Worm (Caenorhabditis elegans) whole organism, L3 larva: ENCODE measurements around the gene glr-2.

Experiments
- R02D3.7 ChIP-seq: fragments of 150-350 bp; optimal IDR thresholded peaks from 2 replicates; lab custom pipeline; 2014; ENCODE audit warnings: missing biosample characterization, missing genetic modification characterization
- ZK546.5 ChIP-seq: sonication (generic microtip); optimal IDR thresholded peaks from 2 replicates; lab custom pipeline; 2017; ENCODE audit warnings: missing biosample characterization, missing genetic modification characterization
- aly-2 ChIP-seq: fragments of 150-350 bp; optimal IDR thresholded peaks from 2 replicates; lab custom pipeline; 2014; ENCODE audit warnings: missing biosample characterization, missing genetic modification characterization
- ama-1 ChIP-seq: fragments of 150-350 bp; optimal IDR thresholded peaks from 2 replicates; lab custom pipeline; 2018
- ceh-16 ChIP-seq: sonication (generic microtip); optimal IDR thresholded peaks from 2 replicates; lab custom pipeline; 2017; ENCODE audit warnings: missing biosample characterization, missing genetic modification characterization
- ceh-28 ChIP-seq: fragments of 150-350 bp; optimal IDR thresholded peaks from 2 replicates; lab custom pipeline; 2014; ENCODE audit warnings: missing biosample characterization, missing genetic modification reagents, missing genetic modification characterization
- ceh-82 ChIP-seq: fragments of 150-350 bp; optimal IDR thresholded peaks from 2 replicates; lab custom pipeline; 2014; ENCODE audit warnings: missing biosample characterization, missing genetic modification characterization
- ceh-9 ChIP-seq: sonication (generic microtip); optimal IDR thresholded peaks from 2 replicates; lab custom pipeline; 2018; ENCODE audit warnings: missing biosample characterization, missing genetic modification characterization
- egl-27 ChIP-seq: sonication (generic microtip); optimal IDR thresholded peaks from 4 replicates; lab custom pipeline; 2017; ENCODE audit warnings: missing biosample characterization, missing genetic modification reagents, missing genetic modification characterization
- egl-5 ChIP-seq: fragments of 150-350 bp; optimal IDR thresholded peaks from 2 replicates; lab custom pipeline; 2017; ENCODE audit warnings: missing biosample characterization, missing genetic modification reagents, missing genetic modification characterization, inconsistent platforms
- elt-1 ChIP-seq: fragments of 150-350 bp; optimal IDR thresholded peaks from 2 replicates; lab custom pipeline; 2014; ENCODE audit warnings: missing biosample characterization, missing genetic modification characterization
- elt-2 ChIP-seq: sonication (generic microtip); optimal IDR thresholded peaks from 2 replicates; lab custom pipeline; 2016; ENCODE audit warnings: missing genetic modification reagents, mild to moderate bottlenecking, missing genetic modification characterization, missing compliant biosample characterization
- elt-3 ChIP-seq, 3 experiments: fragments of 150-350 bp in 1 of 3; sonication (generic microtip) in 2 of 3; optimal IDR thresholded peaks; 2 replicates in 2 of 3; 4 replicates in 1 of 3; lab custom pipeline; 2014 to 2017; ENCODE audit warnings: missing biosample characterization in 3 of 3, missing genetic modification characterization in 3 of 3
- eor-1 ChIP-seq, 2 experiments: fragments of 150-350 bp; optimal IDR thresholded peaks; 2 replicates each; lab custom pipeline; 2014 to 2018; ENCODE audit warnings: missing biosample characterization in 2 of 2, missing genetic modification characterization in 2 of 2
- fkh-10 ChIP-seq: sonication (generic microtip); optimal IDR thresholded peaks from 2 replicates; lab custom pipeline; 2017; ENCODE audit warnings: missing biosample characterization, missing genetic modification reagents, missing genetic modification characterization
- fkh-2 ChIP-seq: fragments of 150-350 bp; optimal IDR thresholded peaks from 2 replicates; lab custom pipeline; 2014; ENCODE audit warnings: missing biosample characterization, missing genetic modification reagents, missing genetic modification characterization
- fos-1 ChIP-seq: fragments of 150-350 bp; optimal IDR thresholded peaks from 2 replicates; lab custom pipeline; 2014; ENCODE audit warnings: missing biosample characterization, missing genetic modification characterization
- hmg-11 ChIP-seq: sonication (generic microtip); optimal IDR thresholded peaks from 2 replicates; lab custom pipeline; 2016; ENCODE audit warnings: missing genetic modification characterization, missing compliant biosample characterization
- jun-1 ChIP-seq: fragments of 150-350 bp; optimal IDR thresholded peaks from 2 replicates; lab custom pipeline; 2014; ENCODE audit warnings: missing biosample characterization, missing genetic modification reagents, missing genetic modification characterization
- lin-15B ChIP-seq: fragments of 150-350 bp; optimal IDR thresholded peaks from 2 replicates; lab custom pipeline; 2014; ENCODE audit warnings: missing biosample characterization, missing genetic modification characterization
- lin-39 ChIP-seq: fragments of 150-350 bp; optimal IDR thresholded peaks from 2 replicates; lab custom pipeline; 2018; ENCODE audit warnings: missing biosample characterization, missing genetic modification reagents, missing genetic modification characterization
- lsy-12 ChIP-seq: sonication (generic microtip); optimal IDR thresholded peaks from 2 replicates; lab custom pipeline; 2016; ENCODE audit warnings: mild to moderate bottlenecking, missing genetic modification characterization, missing compliant biosample characterization
- mdl-1 ChIP-seq: fragments of 150-350 bp; optimal IDR thresholded peaks from 2 replicates; lab custom pipeline; 2014; ENCODE audit warnings: missing biosample characterization, missing genetic modification characterization
- nfya-1 ChIP-seq: sonication (generic microtip); optimal IDR thresholded peaks from 2 replicates; lab custom pipeline; 2017; ENCODE audit warnings: missing genetic modification characterization, mild to moderate bottlenecking, missing compliant biosample characterization, antibody characterized with exemption, moderate library complexity; ENCODE audit not compliant: insufficient read depth
- nhr-11 ChIP-seq: fragments of 150-350 bp; optimal IDR thresholded peaks from 2 replicates; lab custom pipeline; 2014; ENCODE audit warnings: missing biosample characterization, missing genetic modification characterization
- nhr-12 ChIP-seq: fragments of 150-350 bp; optimal IDR thresholded peaks from 2 replicates; lab custom pipeline; 2014; ENCODE audit warnings: missing biosample characterization, missing genetic modification characterization
- nhr-23 ChIP-seq: fragments of 150-350 bp; optimal IDR thresholded peaks from 2 replicates; lab custom pipeline; 2014; ENCODE audit warnings: missing biosample characterization, missing genetic modification reagents, missing genetic modification characterization
- nhr-237 ChIP-seq: fragments of 150-350 bp; optimal IDR thresholded peaks from 2 replicates; lab custom pipeline; 2014; ENCODE audit warnings: missing biosample characterization, missing genetic modification characterization
- nhr-25 ChIP-seq: sonication (generic microtip); optimal IDR thresholded peaks from 2 replicates; lab custom pipeline; 2017; ENCODE audit warnings: missing biosample characterization, missing genetic modification characterization
- nhr-28 ChIP-seq: fragments of 150-350 bp; optimal IDR thresholded peaks from 2 replicates; lab custom pipeline; 2014; ENCODE audit warnings: missing biosample characterization, missing genetic modification characterization
- nhr-43 ChIP-seq: sonication (generic microtip); optimal IDR thresholded peaks from 2 replicates; lab custom pipeline; 2016; ENCODE audit warnings: mild to moderate bottlenecking, missing genetic modification characterization, missing compliant biosample characterization; ENCODE audit not compliant: poor library complexity, severe bottlenecking
- nhr-76 ChIP-seq: fragments of 150-350 bp; sonication (generic microtip); optimal IDR thresholded peaks from 5 replicates; lab custom pipeline; 2014; ENCODE audit warnings: missing biosample characterization, missing genetic modification characterization
- nhr-77 ChIP-seq: fragments of 150-350 bp; optimal IDR thresholded peaks from 2 replicates; lab custom pipeline; 2014; ENCODE audit warnings: missing biosample characterization, missing genetic modification characterization
- pha-4 ChIP-seq: fragments of 150-350 bp; optimal IDR thresholded peaks from 2 replicates; lab custom pipeline; 2014; ENCODE audit warnings: missing biosample characterization, missing genetic modification reagents, missing genetic modification characterization
- pqm-1 ChIP-seq: fragments of 150-350 bp; optimal IDR thresholded peaks from 2 replicates; lab custom pipeline; 2017; ENCODE audit warnings: missing biosample characterization, missing genetic modification characterization, inconsistent platforms
- sea-2 ChIP-seq: fragments of 150-350 bp; sonication (generic microtip); optimal IDR thresholded peaks from 4 replicates; lab custom pipeline; 2014; ENCODE audit warnings: missing biosample characterization, missing genetic modification reagents, missing genetic modification characterization
- skn-1 ChIP-seq: fragments of 150-350 bp; optimal IDR thresholded peaks from 2 replicates; lab custom pipeline; 2014; ENCODE audit warnings: missing biosample characterization, missing genetic modification characterization
- snpc-4 ChIP-seq: fragments of 150-350 bp; optimal IDR thresholded peaks from 2 replicates; lab custom pipeline; 2014; ENCODE audit warnings: missing biosample characterization, missing genetic modification characterization
- tbx-2 ChIP-seq: sonication (generic microtip); optimal IDR thresholded peaks from 2 replicates; lab custom pipeline; 2016; ENCODE audit warnings: mild to moderate bottlenecking, missing genetic modification characterization, missing compliant biosample characterization
- unc-39 ChIP-seq: sonication (generic microtip); optimal IDR thresholded peaks from 4 replicates; lab custom pipeline; 2017; ENCODE audit warnings: missing biosample characterization, missing genetic modification characterization
- unc-62 ChIP-seq: fragments of 150-350 bp; sonication (generic microtip); optimal IDR thresholded peaks from 4 replicates; lab custom pipeline; 2014; ENCODE audit warnings: missing biosample characterization, missing genetic modification reagents, missing genetic modification characterization
- zag-1 ChIP-seq: fragments of 150-350 bp; optimal IDR thresholded peaks from 2 replicates; lab custom pipeline; 2014; ENCODE audit warnings: missing biosample characterization, missing genetic modification characterization
- ztf-4 ChIP-seq: fragments of 150-350 bp; optimal IDR thresholded peaks from 2 replicates; lab custom pipeline; 2014; ENCODE audit warnings: missing biosample characterization, missing genetic modification characterization

glr-2 gene

DNA sequence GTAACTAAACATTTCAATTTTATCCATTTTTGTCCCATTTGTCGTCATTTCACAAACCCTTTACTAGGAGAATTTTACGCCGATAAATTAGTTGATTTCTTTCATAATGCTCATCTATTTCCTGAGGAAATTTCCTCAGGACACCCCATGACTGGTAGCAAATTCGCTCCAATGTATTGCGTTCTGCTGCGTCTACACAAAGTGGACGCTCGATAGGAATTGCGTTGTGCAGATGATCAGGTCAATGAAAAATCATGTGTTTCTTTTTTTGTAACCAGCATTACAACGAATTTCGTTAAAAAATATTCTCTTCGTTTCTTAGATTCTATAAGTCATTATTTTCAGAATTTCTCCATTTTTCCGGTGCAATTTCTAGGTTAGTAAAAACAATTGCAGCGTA, 37.1 kb upstream of the glr-2 start, which contains the start of gene epg-4:
Gene epg-4, plus strand, starts transcription at position 346 of the 400 bp plus-strand sequence.
- TF ChIP-seq hmg-11 (tag; lab: Kevin White, UChicago) (peak; percentile 63), nhr-25 (tag; lab: Kevin White, UChicago) (no peak), fkh-10 (GFP tag; lab: Kevin White, UChicago) (no peak), nhr-237 (tag; lab: Kevin White, UChicago) (no peak), nfya-1 (peak; percentile 48), skn-1 (tag; lab: Kevin White, UChicago) (no peak), lin-15B (tag; lab: Kevin White, UChicago) (peak; percentile 66), ZK546.5 (tag; lab: Kevin White, UChicago) (no peak), eor-1 (tag; optimal IDR thresholded peaks at IDR 0.05; lab: Kevin White, UChicago) (no peak), elt-3 (tag; optimal IDR thresholded peaks at IDR 0.05; lab: Kevin White, UChicago) (no peak), ceh-82 (tag; lab: Kevin White, UChicago) (no peak), elt-1 (tag; lab: Kevin White, UChicago) (no peak), pha-4 (peak; percentile 60), ceh-16 (no peak), tbx-2 (tag; lab: Kevin White, UChicago) (no peak), ztf-4 (tag; lab: Kevin White, UChicago) (no peak), R02D3.7 (tag; lab: Kevin White, UChicago) (no peak), lin-39 (tag; lab: Kevin White, UChicago) (peak; percentile 53), unc-39 (tag; lab: Kevin White, UChicago) (no peak), snpc-4 (tag; lab: Kevin White, UChicago) (peak; percentile 42), pqm-1 (tag; lab: Kevin White, UChicago) (peak; percentile 32), nhr-11 (no peak), ceh-9 (tag; lab: Kevin White, UChicago) (no peak), sea-2 (GFP tag; lab: Kevin White, UChicago) (no peak), jun-1 (tag; lab: Kevin White, UChicago) (no peak), nhr-23 (tag; lab: Kevin White, UChicago) (no peak), elt-2 (tag; lab: Kevin White, UChicago) (peak; percentile 7), ama-1 (no peak), nhr-76 (tag; lab: Kevin White, UChicago) (no peak), fos-1 (no peak), nhr-28 (tag; lab: Kevin White, UChicago) (no peak), aly-2 (no peak), mdl-1 (tag; lab: Kevin White, UChicago) (no peak), unc-62 (GFP tag; lab: Kevin White, UChicago) (no peak)

DNA sequence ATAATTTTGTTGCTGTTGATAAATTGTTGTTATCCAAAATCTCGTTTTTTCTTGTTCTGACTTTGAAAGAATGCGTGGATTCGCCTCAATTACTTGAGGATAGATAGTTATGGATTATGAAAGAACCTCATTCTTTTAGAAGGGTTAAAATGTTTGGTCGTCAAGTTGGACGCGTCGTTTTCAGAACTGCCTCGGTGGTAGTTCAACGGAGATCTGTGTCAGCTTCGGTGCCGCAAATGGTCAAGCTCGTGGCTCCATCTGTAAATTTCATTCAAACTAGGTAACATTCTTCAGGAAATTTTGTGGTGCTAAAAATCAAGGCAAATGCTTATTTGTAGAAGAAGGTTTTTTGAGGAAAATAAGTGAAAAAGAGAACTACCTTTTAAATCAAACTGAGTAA, 35.9 kb upstream of the glr-2 start, which contains the start of gene ndab-2:
Gene ndab-2, plus strand, starts transcription at position 140 of the 400 bp plus-strand sequence.
- TF ChIP-seq pqm-1 (tag; lab: Kevin White, UChicago): no peak
- no peak for TF ChIP-seq skn-1 (tag; lab: Kevin White, UChicago)
- TF ChIP-seq nfya-1: no peak
- TF ChIP-seq ama-1: peak; percentile 66
- TF ChIP-seq, all 47 proteins: peak for 1

DNA sequence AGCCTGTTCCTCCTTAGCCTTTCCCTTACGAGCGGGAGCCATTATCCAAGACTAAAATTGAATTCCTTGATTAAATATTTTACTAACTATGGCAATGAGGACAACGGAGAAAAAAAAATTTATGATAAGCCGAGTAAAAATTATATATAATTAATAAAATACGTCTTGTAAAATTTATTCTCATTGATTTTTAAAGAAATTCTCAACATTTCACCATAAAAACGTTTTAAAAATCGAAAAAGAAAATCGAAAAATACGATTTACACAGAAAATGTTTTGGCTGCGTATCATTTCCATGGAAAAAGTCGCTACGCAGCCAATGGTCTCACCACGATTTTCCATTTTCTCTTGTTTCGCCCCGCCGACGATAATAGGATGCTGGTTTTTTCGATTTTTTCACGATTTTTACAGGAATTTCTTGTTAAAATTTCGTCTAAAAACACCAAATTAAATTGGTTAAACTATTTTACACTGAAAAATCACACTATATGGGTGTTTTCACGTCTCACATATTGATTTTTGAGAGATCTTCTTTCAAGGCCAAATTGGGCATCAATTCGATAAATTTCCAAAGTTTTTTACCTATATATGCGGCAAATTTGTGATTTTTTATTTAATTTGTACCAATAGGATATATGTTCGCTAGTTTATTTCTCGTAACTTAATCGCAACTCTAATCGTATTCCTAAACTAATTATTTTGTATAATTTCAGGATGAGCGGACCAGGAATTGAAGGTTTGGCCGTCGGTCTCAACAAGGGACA, 35.0 kb upstream of the glr-2 start, which contains the start of the genes rps-14 and rpl-36:
Gene rps-14, minus strand, starts transcription at position 51 of the 764 bp plus-strand sequence.
Gene rpl-36, plus strand, starts transcription at position 714 of the 764 bp plus-strand sequence.
- peak; percentile 95 for TF ChIP-seq nhr-25 (tag; lab: Kevin White, UChicago)
- peak; percentile 65 for TF ChIP-seq snpc-4 (tag; lab: Kevin White, UChicago)
- peak; percentile 74 for TF ChIP-seq ZK546.5 (tag; lab: Kevin White, UChicago)
- no peak for TF ChIP-seq ceh-9 (tag; lab: Kevin White, UChicago)
- no peak for TF ChIP-seq elt-3 (tag; optimal IDR thresholded peaks at IDR 0.05; lab: Kevin White, UChicago)
- TF ChIP-seq lin-15B (tag; lab: Kevin White, UChicago): peak; percentile 96
- no peak for TF ChIP-seq zag-1 (tag; lab: Kevin White, UChicago)
- TF ChIP-seq hmg-11 (tag; lab: Kevin White, UChicago): peak; percentile 67
- TF ChIP-seq mdl-1 (tag; lab: Kevin White, UChicago): no peak
- peak; percentile 90 for TF ChIP-seq skn-1 (tag; lab: Kevin White, UChicago)
- no peak for TF ChIP-seq nhr-237 (tag; lab: Kevin White, UChicago)
- peak; percentile 33 for TF ChIP-seq elt-1 (tag; lab: Kevin White, UChicago)
- peak; percentile 81 for TF ChIP-seq egl-27
- peak; percentile 85 for TF ChIP-seq ama-1
- TF ChIP-seq nhr-23 (tag; lab: Kevin White, UChicago): peak; percentile 94
- TF ChIP-seq nhr-12: no peak
- peak; percentile 61 for TF ChIP-seq fkh-10 (GFP tag; lab: Kevin White, UChicago)
- TF ChIP-seq nhr-77 (tag; lab: Kevin White, UChicago): no peak
- TF ChIP-seq nhr-43 (tag; lab: Kevin White, UChicago): peak; percentile 68
- peak; percentile 61 for TF ChIP-seq nhr-11
- TF ChIP-seq nfya-1: peak; percentile 96
- TF ChIP-seq lin-39 (tag; lab: Kevin White, UChicago): peak; percentile 93
- peak; percentile 84 for TF ChIP-seq R02D3.7 (tag; lab: Kevin White, UChicago)
- TF ChIP-seq jun-1 (tag; lab: Kevin White, UChicago): peak; percentile 72
- TF ChIP-seq tbx-2 (tag; lab: Kevin White, UChicago): peak; percentile 30
- peak; percentile 78 for TF ChIP-seq egl-5 (tag; lab: Kevin White, UChicago)
- no peak for TF ChIP-seq nhr-28 (tag; lab: Kevin White, UChicago)
- TF ChIP-seq pqm-1 (tag; lab: Kevin White, UChicago): peak; percentile 78
- peak; percentile 61 for TF ChIP-seq elt-2 (tag; lab: Kevin White, UChicago)
- TF ChIP-seq ceh-28 (tag; lab: Kevin White, UChicago): peak; percentile 40
- no peak for TF ChIP-seq sea-2 (GFP tag; lab: Kevin White, UChicago)
- TF ChIP-seq fkh-2 (tag; lab: Kevin White, UChicago): no peak
- TF ChIP-seq nhr-76 (tag; lab: Kevin White, UChicago): peak; percentile 8
- TF ChIP-seq lsy-12 (tag; lab: Kevin White, UChicago): peak; percentile 91
- peak; percentile 62 for TF ChIP-seq ztf-4 (tag; lab: Kevin White, UChicago)
- TF ChIP-seq unc-39 (tag; lab: Kevin White, UChicago): no peak
